Fruit fly (Drosophila melanogaster) whole organism, embryonic: ENCODE results near the gene GramD1B.

ENCODE experiments used
- BtbVII ChIP-seq: fragments of 200-800 bp; sonication (Bioruptor generic); optimal IDR thresholded peaks from 3 replicates; lab custom pipeline; 2017; ENCODE audit warnings: missing biosample characterization, mild to moderate bottlenecking, missing genetic modification characterization
- CG10274 ChIP-seq: fragments of 200-800 bp; sonication (Bioruptor generic); optimal IDR thresholded peaks from 3 replicates; lab custom pipeline; 2017; ENCODE audit warnings: missing biosample characterization, mild to moderate bottlenecking, missing genetic modification characterization
- CG10431 ChIP-seq: fragments of 200-800 bp; sonication (Bioruptor generic); optimal IDR thresholded peaks from 3 replicates; lab custom pipeline; 2018; ENCODE audit warnings: missing biosample characterization, mild to moderate bottlenecking, missing genetic modification characterization
- CG11696 ChIP-seq: fragments of 200-800 bp; sonication (Bioruptor generic); IDR thresholded peaks from 2 replicates; pipeline ENCODE4 v1.3.6; 2022; ENCODE audit warnings: missing biosample characterization, missing genetic modification characterization
- CG12391 ChIP-seq: fragments of 200-800 bp; sonication (Bioruptor generic); optimal IDR thresholded peaks from 3 replicates; lab custom pipeline; 2018; ENCODE audit warnings: missing biosample characterization, mild to moderate bottlenecking, missing genetic modification characterization, moderate library complexity
- CG14710 ChIP-seq: fragments of 200-800 bp; sonication (Bioruptor generic); optimal IDR thresholded peaks from 3 replicates; lab custom pipeline; 2019; ENCODE audit warnings: missing biosample characterization, mild to moderate bottlenecking, missing genetic modification characterization, moderate library complexity
- CG1529 ChIP-seq: fragments of 200-800 bp; sonication (Bioruptor generic); optimal IDR thresholded peaks from 3 replicates; lab custom pipeline; 2018; ENCODE audit warnings: missing biosample characterization, missing genetic modification characterization
- CG2120 ChIP-seq: fragments of 200-800 bp; sonication (Bioruptor generic); optimal IDR thresholded peaks from 3 replicates; lab custom pipeline; 2016; ENCODE audit warnings: missing biosample characterization, missing genetic modification characterization
- CG2678 ChIP-seq: fragments of 200-800 bp; sonication (Bioruptor generic); optimal IDR thresholded peaks from 3 replicates; lab custom pipeline; 2019; ENCODE audit warnings: missing biosample characterization, mild to moderate bottlenecking, missing genetic modification characterization, moderate library complexity
- CG30020 ChIP-seq: fragments of 200-800 bp; optimal IDR thresholded peaks from 2 replicates; lab custom pipeline; 2019; ENCODE audit warnings: missing biosample characterization, mild to moderate bottlenecking, missing genetic modification characterization, moderate library complexity
- CG32532 ChIP-seq: fragments of 200-800 bp; sonication (Bioruptor generic); IDR thresholded peaks from 2 replicates; pipeline ENCODE4 v1.3.6; 2022; ENCODE audit warnings: missing biosample characterization, missing genetic modification characterization
- CG34376 ChIP-seq: fragments of 200-800 bp; sonication (Bioruptor generic); optimal IDR thresholded peaks from 2 replicates; lab custom pipeline; 2018; ENCODE audit warnings: missing biosample characterization, mild to moderate bottlenecking, missing genetic modification characterization
- CG4617 ChIP-seq: fragments of 200-800 bp; sonication (Bioruptor generic); optimal IDR thresholded peaks from 3 replicates; lab custom pipeline; 2016; ENCODE audit warnings: missing biosample characterization, missing genetic modification characterization, borderline replicate concordance
- CG6254 ChIP-seq: fragments of 200-800 bp; sonication (Bioruptor generic); optimal IDR thresholded peaks from 3 replicates; lab custom pipeline; 2017; ENCODE audit warnings: mild to moderate bottlenecking, missing biosample characterization, missing genetic modification reagents, missing genetic modification characterization
- CG6813 ChIP-seq: fragments of 200-800 bp; sonication (Bioruptor generic); optimal IDR thresholded peaks from 2 replicates; lab custom pipeline; 2017; ENCODE audit warnings: missing biosample characterization, missing genetic modification characterization, mild to moderate bottlenecking, moderate library complexity, missing genetic modification reagents
- CG8944 ChIP-seq: fragments of 200-800 bp; sonication (Bioruptor generic); optimal IDR thresholded peaks from 3 replicates; lab custom pipeline; 2016; ENCODE audit warnings: missing biosample characterization, missing genetic modification characterization
- CG9215 ChIP-seq: fragments of 200-800 bp; sonication (Bioruptor generic); IDR thresholded peaks from 2 replicates; pipeline ENCODE4 v1.3.6; 2022; ENCODE audit warnings: missing biosample characterization, missing genetic modification characterization
- CG9437 ChIP-seq: fragments of 200-800 bp; sonication (Bioruptor generic); optimal IDR thresholded peaks from 2 replicates; lab custom pipeline; 2018; ENCODE audit warnings: missing biosample characterization, mild to moderate bottlenecking, missing genetic modification characterization
- CTCF ChIP-seq: fragments of 200-800 bp; sonication (Bioruptor generic); optimal IDR thresholded peaks from 2 replicates; lab custom pipeline; 2017; ENCODE audit warnings: missing biosample characterization, mild to moderate bottlenecking, missing genetic modification characterization, moderate library complexity
- HLHmδ ChIP-seq: fragments of 200-800 bp; sonication (Bioruptor generic); optimal IDR thresholded peaks from 2 replicates; lab custom pipeline; 2018; ENCODE audit warnings: missing biosample characterization, mild to moderate bottlenecking, missing genetic modification characterization, moderate library complexity
- Hand ChIP-seq: fragments of 200-800 bp; sonication (Bioruptor generic); optimal IDR thresholded peaks from 2 replicates; lab custom pipeline; 2017; ENCODE audit warnings: mild to moderate bottlenecking, missing biosample characterization, missing genetic modification reagents, missing genetic modification characterization
- Hr51 ChIP-seq, 2 experiments: fragments of 200-800 bp; sonication (Bioruptor generic); optimal IDR thresholded peaks; 2 replicates in 1 of 2; 3 replicates in 1 of 2; lab custom pipeline; 2016 to 2018; ENCODE audit warnings: missing biosample characterization in 2 of 2, missing genetic modification characterization in 2 of 2, mild to moderate bottlenecking in 1 of 2, moderate library complexity in 1 of 2
- MBD-R2 ChIP-seq: fragments of 200-800 bp; sonication (Bioruptor generic); IDR thresholded peaks from 2 replicates; pipeline ENCODE4 v1.3.6; 2022; ENCODE audit warnings: missing biosample characterization, missing genetic modification characterization
- Max ChIP-seq: fragments of 200-800 bp; sonication (Bioruptor generic); optimal IDR thresholded peaks from 2 replicates; lab custom pipeline; 2016; ENCODE audit warnings: missing biosample characterization, mild to moderate bottlenecking, missing genetic modification characterization
- Pdp1 ChIP-seq, 2 experiments: fragments of 200-800 bp; sonication (Bioruptor generic); optimal IDR thresholded peaks; 3 replicates each; lab custom pipeline; 2016; ENCODE audit warnings: missing biosample characterization in 2 of 2, missing genetic modification characterization in 2 of 2, mild to moderate bottlenecking in 1 of 2, moderate library complexity in 1 of 2
- Trl ChIP-seq, 3 experiments: fragments of >200 bp in 2 of 3; fragments of 200-800 bp in 1 of 3; sonication (Bioruptor generic) in 1 of 3; optimal IDR thresholded peaks; 2 replicates in 1 of 3; 3 replicates in 2 of 3; lab custom pipeline; 2016 to 2017; ENCODE audit warnings: missing biosample characterization in 1 of 3, missing genetic modification characterization in 1 of 3
- al ChIP-seq: fragments of 200-800 bp; sonication (Bioruptor generic); IDR thresholded peaks from 2 replicates; pipeline ENCODE4 v1.3.6; 2022; ENCODE audit warnings: missing biosample characterization, missing genetic modification characterization
- aop ChIP-seq: fragments of 200-800 bp; sonication (Bioruptor generic); IDR thresholded peaks from 2 replicates; pipeline ENCODE4 v1.3.6; 2022; ENCODE audit warnings: missing biosample characterization, missing genetic modification characterization
- corto ChIP-seq: fragments of 200-800 bp; sonication (Bioruptor generic); optimal IDR thresholded peaks from 2 replicates; lab custom pipeline; 2016; ENCODE audit warnings: missing biosample characterization, mild to moderate bottlenecking, missing genetic modification characterization, moderate library complexity
- cwo ChIP-seq: fragments of 200-800 bp; sonication (Bioruptor generic); optimal IDR thresholded peaks from 3 replicates; lab custom pipeline; 2017; ENCODE audit warnings: missing biosample characterization, missing genetic modification characterization, mild to moderate bottlenecking, moderate library complexity, missing genetic modification reagents
- exex ChIP-seq: fragments of 200-800 bp; sonication (Bioruptor generic); optimal IDR thresholded peaks from 4 replicates; lab custom pipeline; 2018; ENCODE audit warnings: missing biosample characterization, mild to moderate bottlenecking, missing genetic modification characterization, moderate library complexity
- fd102C ChIP-seq: fragments of 200-800 bp; sonication (Bioruptor generic); optimal IDR thresholded peaks from 2 replicates; lab custom pipeline; 2018; ENCODE audit warnings: missing biosample characterization, mild to moderate bottlenecking, missing genetic modification characterization, moderate library complexity
- fd3F ChIP-seq: fragments of 200-800 bp; sonication (Bioruptor generic); optimal IDR thresholded peaks from 2 replicates; lab custom pipeline; 2018; ENCODE audit warnings: missing biosample characterization, mild to moderate bottlenecking, missing genetic modification characterization, moderate library complexity
- fd64A ChIP-seq: fragments of 200-800 bp; sonication (Bioruptor generic); optimal IDR thresholded peaks from 3 replicates; lab custom pipeline; 2018; ENCODE audit warnings: missing biosample characterization, mild to moderate bottlenecking, missing genetic modification characterization
- grn ChIP-seq: fragments of 200-800 bp; sonication (Bioruptor generic); optimal IDR thresholded peaks from 3 replicates; lab custom pipeline; 2017; ENCODE audit warnings: missing biosample characterization, missing genetic modification characterization
- lbe ChIP-seq: fragments of 200-800 bp; sonication (Bioruptor generic); optimal IDR thresholded peaks from 2 replicates; lab custom pipeline; 2016; ENCODE audit warnings: missing biosample characterization, mild to moderate bottlenecking, missing genetic modification characterization
- lilli ChIP-seq: fragments of 200-800 bp; sonication (Bioruptor generic); optimal IDR thresholded peaks from 3 replicates; lab custom pipeline; 2016; ENCODE audit warnings: missing biosample characterization, missing genetic modification characterization
- odd ChIP-seq: fragments of 200-800 bp; sonication (Bioruptor generic); optimal IDR thresholded peaks from 2 replicates; lab custom pipeline; 2017; ENCODE audit warnings: missing biosample characterization, mild to moderate bottlenecking, missing genetic modification characterization
- pan ChIP-seq, 4 experiments: fragments of >200 bp in 3 of 4; fragments of 200-800 bp in 1 of 4; sonication (Bioruptor generic) in 1 of 4; optimal IDR thresholded peaks in 3 of 4; IDR thresholded peaks in 1 of 4; 2 replicates each; pipeline versions ENCODE4 v1.3.6 to Lab custom; 2017 to 2022; ENCODE audit warnings: missing biosample characterization in 2 of 4, missing genetic modification characterization in 2 of 4, mixed read lengths in 1 of 4
- psq ChIP-seq: fragments of 200-800 bp; sonication (Bioruptor generic); optimal IDR thresholded peaks from 2 replicates; lab custom pipeline; 2017; ENCODE audit warnings: missing biosample characterization, missing genetic modification characterization
- sens ChIP-seq: fragments of 200-800 bp; sonication (Bioruptor generic); peaks from one replicate; lab custom pipeline; 2016; ENCODE audit warnings: missing biosample characterization, missing genetic modification characterization
- sob ChIP-seq: fragments of 200-800 bp; sonication (Bioruptor generic); IDR thresholded peaks from 2 replicates; pipeline ENCODE4 v1.3.6; 2022; ENCODE audit warnings: missing biosample characterization, missing genetic modification characterization
- unpg ChIP-seq: fragments of 200-800 bp; sonication (Bioruptor generic); optimal IDR thresholded peaks from 3 replicates; lab custom pipeline; 2018; ENCODE audit warnings: missing biosample characterization, mild to moderate bottlenecking, missing genetic modification characterization, moderate library complexity
- zen2 ChIP-seq: fragments of 200-800 bp; sonication (Bioruptor generic); IDR thresholded peaks from 3 replicates; pipeline ENCODE4 v1.3.6; 2022; ENCODE audit warnings: missing biosample characterization, missing genetic modification characterization; ENCODE audit not compliant: partially characterized antibody

The GramD1B gene

DNA sequence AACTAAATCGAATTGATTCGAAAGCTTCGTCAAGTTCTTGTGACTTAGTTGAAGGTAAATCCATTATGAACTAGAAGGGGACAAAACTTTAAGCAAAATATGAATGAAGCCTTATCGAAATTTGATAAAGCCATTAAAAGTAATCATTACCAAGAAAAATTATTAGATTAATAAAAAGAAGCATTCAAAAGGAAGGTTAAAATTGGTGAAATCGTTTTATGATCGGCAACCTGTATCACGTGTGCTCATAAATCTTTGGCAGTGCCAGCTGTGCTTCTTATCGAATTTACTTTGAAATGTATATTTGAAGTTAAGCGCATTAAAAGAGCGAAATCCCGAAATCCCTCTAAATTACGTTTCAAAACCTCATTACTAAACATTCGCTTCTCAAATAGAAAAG is 11.4 kb downstream of the GramD1B start:
- TF ChIP-seq cwo (GFP tag; lab: Kevin White, UChicago): peak; percentile 41
- peak; percentile 81 for TF ChIP-seq exex (tag; lab: Kevin White, UChicago)
- no peak for TF ChIP-seq Trl (optimal IDR thresholded peaks at IDR 0.05; lab: Kevin White, UChicago)
- TF ChIP-seq Trl (GFP tag; optimal IDR thresholded peaks at IDR 0.05; lab: Kevin White, UChicago): no peak
- no peak for TF ChIP-seq pan (optimal IDR thresholded peaks at IDR 0.05; lab: Kevin White, UChicago)
- no peak for TF ChIP-seq pan (GFP tag; optimal IDR thresholded peaks at IDR 0.05 in 1 of 2, IDR thresholded peaks at IDR 0.05 in 1 of 2)
- peak; percentile 49 for TF ChIP-seq CG34376
- TF ChIP-seq, all 482 proteins: peak for 3

DNA sequence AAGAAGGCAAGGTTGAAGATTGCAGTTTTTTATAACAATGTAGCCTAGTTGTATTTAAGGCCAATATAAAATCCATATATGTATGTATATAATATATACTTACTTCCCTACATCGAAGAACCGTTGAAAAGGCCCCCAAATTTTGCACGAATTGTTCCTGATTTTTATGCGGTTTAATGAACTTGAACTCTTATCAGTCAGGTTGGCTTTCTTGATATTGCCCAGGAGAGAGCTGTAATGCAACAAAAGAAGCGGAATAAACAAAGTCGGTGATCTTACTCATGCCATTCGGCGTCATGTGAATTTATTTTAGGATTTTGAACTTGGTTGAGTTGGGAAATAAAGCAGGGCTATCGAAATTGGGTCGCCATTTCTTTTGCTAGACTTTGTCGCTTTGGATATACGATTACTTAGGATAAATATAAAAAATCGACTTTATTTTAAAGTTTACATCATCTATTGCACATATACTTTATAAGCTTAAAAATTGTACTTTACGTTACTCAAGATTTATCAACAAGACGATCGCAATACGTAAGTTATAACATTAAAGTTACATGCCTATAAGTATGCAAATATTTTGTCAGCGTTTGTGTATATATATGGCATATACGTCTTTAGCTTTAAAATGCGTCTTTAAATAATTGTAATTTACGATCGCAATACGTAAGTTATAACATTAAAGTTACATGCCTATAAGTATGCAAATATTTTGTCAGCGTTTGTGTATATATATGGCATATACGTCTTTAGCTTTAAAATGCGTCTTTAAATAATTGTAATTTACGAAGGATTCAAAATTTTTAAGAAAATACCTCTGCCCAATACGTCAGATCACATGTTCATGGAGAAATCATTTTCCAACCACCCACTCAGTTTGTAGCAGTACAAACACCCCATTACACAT is 16.1 kb downstream of the GramD1B start, which contains the start of gene CG8838:
TSS of gene CG8838 (plus strand) at position 857 of the 907 bp plus-strand sequence.
- TF ChIP-seq aop (GFP tag; lab: Robert Waterston, UW) (no peak), Pdp1 (GFP tag; optimal IDR thresholded peaks at IDR 0.05; lab: Kevin White, UChicago) (no peak), al (no peak), CG2678 (no peak), zen2 (GFP tag; lab: Robert Waterston, UW) (no peak), CG9437 (GFP tag; lab: Kevin White, UChicago) (peak; percentile 99), CG6813 (GFP tag; lab: Kevin White, UChicago) (no peak), Max (GFP tag; lab: Kevin White, UChicago) (no peak), CG30020 (no peak), CTCF (GFP tag; lab: Kevin White, UChicago) (peak; percentile 12), grn (GFP tag; lab: Kevin White, UChicago) (peak; percentile 33), CG10431 (no peak), sens (peak; percentile 27), fd64A (GFP tag; lab: Kevin White, UChicago) (no peak), Hand (no peak), lilli (GFP tag; lab: Kevin White, UChicago) (no peak), psq (GFP tag; lab: Kevin White, UChicago) (no peak), fd102C (GFP tag; lab: Kevin White, UChicago) (no peak), lbe (GFP tag; lab: Kevin White, UChicago) (no peak), sob (no peak), CG12391 (tag; lab: Kevin White, UChicago) (no peak), unpg (GFP tag; lab: Kevin White, UChicago) (no peak), Hr51 (GFP tag; optimal IDR thresholded peaks at IDR 0.05; lab: Kevin White, UChicago) (no peak), CG32532 (GFP tag; lab: Robert Waterston, UW) (no peak), CG1529 (GFP tag; lab: Kevin White, UChicago) (no peak), CG9215 (GFP tag; lab: Robert Waterston, UW) (no peak), MBD-R2 (GFP tag; lab: Robert Waterston, UW) (no peak), BtbVII (GFP tag; lab: Kevin White, UChicago) (no peak), CG6254 (GFP tag; lab: Kevin White, UChicago) (no peak), CG10274 (GFP tag; lab: Kevin White, UChicago) (no peak), corto (GFP tag; lab: Kevin White, UChicago) (peak; percentile 44), CG11696 (GFP tag; lab: Robert Waterston, UW) (no peak), odd (GFP tag; lab: Kevin White, UChicago) (no peak), CG14710 (tag; lab: Kevin White, UChicago) (no peak), CG4617 (no peak), fd3F (GFP tag; lab: Kevin White, UChicago) (no peak), CG8944 (GFP tag; lab: Kevin White, UChicago) (no peak), HLHmδ (no peak), CG2120 (no peak)
